Fruit fly (Drosophila melanogaster) whole organism, prepupa: Measurements from ENCODE around the gene CG15891.

Experiments
- Blimp-1 ChIP-seq: fragments of 200-800 bp; sonication (Bioruptor generic); optimal IDR thresholded peaks from 3 replicates; lab custom pipeline; 2017; ENCODE audit warnings: missing biosample characterization, missing genetic modification characterization, mild to moderate bottlenecking, moderate library complexity, missing genetic modification reagents
- CG10631 ChIP-seq: fragments of 200-800 bp; sonication (Bioruptor generic); optimal IDR thresholded peaks from 2 replicates; lab custom pipeline; 2016; ENCODE audit warnings: missing biosample characterization, missing genetic modification characterization
- CG11294 ChIP-seq: fragments of 200-800 bp; sonication (Bioruptor generic); IDR thresholded peaks from 2 replicates; pipeline ENCODE4 v1.3.6; 2022; ENCODE audit warnings: missing biosample characterization, missing genetic modification characterization
- CG11762 ChIP-seq: fragments of 200-800 bp; sonication (Bioruptor generic); optimal IDR thresholded peaks from 3 replicates; lab custom pipeline; 2016; ENCODE audit warnings: missing biosample characterization, missing genetic modification characterization; ENCODE audit not compliant: insufficient read depth
- CG11902 ChIP-seq: fragments of 200-800 bp; sonication (Bioruptor generic); optimal IDR thresholded peaks from 3 replicates; lab custom pipeline; 2016; ENCODE audit warnings: missing biosample characterization, missing genetic modification characterization
- CG15336 ChIP-seq: fragments of 200-800 bp; sonication (Bioruptor generic); IDR thresholded peaks from 2 replicates; pipeline ENCODE4 v1.3.6; 2022; ENCODE audit warnings: missing biosample characterization, missing genetic modification characterization
- CG16779 ChIP-seq: fragments of 200-800 bp; sonication (Bioruptor generic); optimal IDR thresholded peaks from 3 replicates; lab custom pipeline; 2017; ENCODE audit warnings: missing biosample characterization, mild to moderate bottlenecking, missing genetic modification characterization
- CG3032 ChIP-seq: fragments of 200-800 bp; optimal IDR thresholded peaks from 2 replicates; lab custom pipeline; 2019; ENCODE audit warnings: missing biosample characterization, mild to moderate bottlenecking, missing genetic modification characterization, moderate library complexity
- CG31627 ChIP-seq: fragments of 200-800 bp; sonication (Bioruptor generic); optimal IDR thresholded peaks from 3 replicates; lab custom pipeline; 2016; ENCODE audit warnings: missing biosample characterization, missing genetic modification characterization
- CG32006 ChIP-seq: fragments of 200-800 bp; sonication (Bioruptor generic); optimal IDR thresholded peaks from 3 replicates; lab custom pipeline; 2017; ENCODE audit warnings: missing biosample characterization, mild to moderate bottlenecking, missing genetic modification characterization
- CG34406 ChIP-seq: fragments of 200-800 bp; sonication (Bioruptor generic); optimal IDR thresholded peaks from 3 replicates; lab custom pipeline; 2016; ENCODE audit warnings: missing biosample characterization, missing genetic modification characterization
- CG3919 ChIP-seq: fragments of 200-800 bp; sonication (Bioruptor generic); optimal IDR thresholded peaks from 3 replicates; lab custom pipeline; 2016; ENCODE audit warnings: missing biosample characterization, missing genetic modification characterization
- CG4318 ChIP-seq: fragments of 200-800 bp; sonication (Bioruptor generic); optimal IDR thresholded peaks from 3 replicates; lab custom pipeline; 2017; ENCODE audit warnings: missing biosample characterization, mild to moderate bottlenecking, missing genetic modification characterization
- CG6163 ChIP-seq: fragments of 200-800 bp; sonication (Bioruptor generic); IDR thresholded peaks from 3 replicates; pipeline ENCODE4 v1.3.6; 2022; ENCODE audit warnings: missing biosample characterization, missing genetic modification characterization
- CG6276 ChIP-seq: fragments of 200-800 bp; sonication (Bioruptor generic); optimal IDR thresholded peaks from 2 replicates; lab custom pipeline; 2017; ENCODE audit warnings: missing biosample characterization, mild to moderate bottlenecking, missing genetic modification characterization
- CG6792 ChIP-seq: fragments of 200-800 bp; sonication (Bioruptor generic); optimal IDR thresholded peaks from 3 replicates; lab custom pipeline; 2016; ENCODE audit warnings: missing biosample characterization, missing genetic modification characterization
- CG6808 ChIP-seq: fragments of 200-800 bp; sonication (Bioruptor generic); optimal IDR thresholded peaks from 3 replicates; lab custom pipeline; 2017; ENCODE audit warnings: missing biosample characterization, missing genetic modification characterization, mild to moderate bottlenecking, moderate library complexity, missing genetic modification reagents
- CG7368 ChIP-seq: fragments of 200-800 bp; sonication (Bioruptor generic); optimal IDR thresholded peaks from 3 replicates; lab custom pipeline; 2016; ENCODE audit warnings: missing biosample characterization, missing genetic modification characterization
- CG8119 ChIP-seq: fragments of 200-800 bp; sonication (Bioruptor generic); IDR thresholded peaks from 3 replicates; pipeline ENCODE4 v1.3.6; 2022; ENCODE audit warnings: missing biosample characterization, missing genetic modification characterization
- CG8319 ChIP-seq: fragments of 200-800 bp; sonication (Bioruptor generic); optimal IDR thresholded peaks from 3 replicates; lab custom pipeline; 2016; ENCODE audit warnings: missing biosample characterization, missing genetic modification characterization
- CG8632 ChIP-seq: fragments of 200-800 bp; sonication (Bioruptor generic); optimal IDR thresholded peaks from 3 replicates; lab custom pipeline; 2016; ENCODE audit warnings: missing biosample characterization, missing genetic modification characterization
- CG9139 ChIP-seq: fragments of 200-800 bp; sonication (Bioruptor generic); optimal IDR thresholded peaks from 3 replicates; lab custom pipeline; 2017; ENCODE audit warnings: missing biosample characterization, mild to moderate bottlenecking, missing genetic modification characterization
- Eip75B ChIP-seq: fragments of 200-800 bp; sonication (Bioruptor generic); optimal IDR thresholded peaks from 3 replicates; lab custom pipeline; 2016; ENCODE audit warnings: missing biosample characterization, missing genetic modification characterization
- Ets21C ChIP-seq: fragments of 200-800 bp; sonication (Bioruptor generic); optimal IDR thresholded peaks from 3 replicates; lab custom pipeline; 2016; ENCODE audit warnings: missing biosample characterization, missing genetic modification characterization
- Ets96B ChIP-seq: fragments of 200-800 bp; optimal IDR thresholded peaks from 2 replicates; lab custom pipeline; 2019; ENCODE audit warnings: missing biosample characterization, mild to moderate bottlenecking, missing genetic modification characterization, moderate library complexity
- Gug ChIP-seq: fragments of 200-800 bp; sonication (Bioruptor generic); IDR thresholded peaks from 2 replicates; pipeline ENCODE4 v1.3.6; 2022; ENCODE audit warnings: missing biosample characterization, missing genetic modification characterization
- Hr38 ChIP-seq: sonication (Bioruptor generic); optimal IDR thresholded peaks from 2 replicates; lab custom pipeline; 2016; ENCODE audit warnings: missing biosample characterization, missing genetic modification characterization
- Hr39 ChIP-seq: fragments of 200-800 bp; sonication (Bioruptor generic); optimal IDR thresholded peaks from 2 replicates; lab custom pipeline; 2016; ENCODE audit warnings: missing biosample characterization, missing genetic modification characterization
- Hr4 ChIP-seq: fragments of 200-800 bp; sonication (Bioruptor generic); optimal IDR thresholded peaks from 3 replicates; lab custom pipeline; 2016; ENCODE audit warnings: missing biosample characterization, missing genetic modification characterization
- Met ChIP-seq: fragments of 200-800 bp; sonication (Bioruptor generic); optimal IDR thresholded peaks from 3 replicates; lab custom pipeline; 2016; ENCODE audit warnings: missing biosample characterization, missing genetic modification characterization
- OdsH ChIP-seq: fragments of 200-800 bp; sonication (Bioruptor generic); optimal IDR thresholded peaks from 3 replicates; lab custom pipeline; 2016; ENCODE audit warnings: missing biosample characterization, missing genetic modification characterization
- Smox ChIP-seq: fragments of 200-800 bp; sonication (Bioruptor generic); optimal IDR thresholded peaks from 3 replicates; lab custom pipeline; 2016; ENCODE audit warnings: missing biosample characterization, missing genetic modification characterization
- Sox102F ChIP-seq: fragments of 200-800 bp; sonication (Bioruptor generic); optimal IDR thresholded peaks from 2 replicates; lab custom pipeline; 2016; ENCODE audit warnings: missing biosample characterization, mild to moderate bottlenecking, missing genetic modification characterization
- achi ChIP-seq: fragments of 200-800 bp; sonication (Bioruptor generic); optimal IDR thresholded peaks from 3 replicates; lab custom pipeline; 2016; ENCODE audit warnings: missing biosample characterization, missing genetic modification characterization
- acj6 ChIP-seq: fragments of 200-800 bp; sonication (Bioruptor generic); optimal IDR thresholded peaks from 3 replicates; lab custom pipeline; 2016; ENCODE audit warnings: missing biosample characterization, missing genetic modification characterization
- cyc ChIP-seq: fragments of 200-800 bp; sonication (Bioruptor generic); optimal IDR thresholded peaks from 3 replicates; lab custom pipeline; 2016; ENCODE audit warnings: missing biosample characterization, missing genetic modification characterization
- dac ChIP-seq: fragments of 200-800 bp; sonication (Bioruptor generic); optimal IDR thresholded peaks from 2 replicates; lab custom pipeline; 2017; ENCODE audit warnings: missing biosample characterization, mild to moderate bottlenecking, missing genetic modification characterization
- dsx ChIP-seq: fragments of 200-800 bp; optimal IDR thresholded peaks from 3 replicates; lab custom pipeline; 2019; ENCODE audit warnings: missing biosample characterization, mild to moderate bottlenecking, missing genetic modification characterization, moderate library complexity; ENCODE audit not compliant: poor library complexity, severe bottlenecking
- eg ChIP-seq: fragments of 200-800 bp; sonication (Bioruptor generic); IDR thresholded peaks from 3 replicates; pipeline ENCODE4 v1.3.6; 2022; ENCODE audit warnings: missing biosample characterization, missing genetic modification characterization
- esn ChIP-seq: fragments of 200-800 bp; sonication (Bioruptor generic); optimal IDR thresholded peaks from 2 replicates; lab custom pipeline; 2016; ENCODE audit warnings: missing biosample characterization, mild to moderate bottlenecking, missing genetic modification characterization, moderate library complexity
- fd59A ChIP-seq: fragments of 200-800 bp; sonication (Bioruptor generic); optimal IDR thresholded peaks from 2 replicates; lab custom pipeline; 2017; ENCODE audit warnings: missing biosample characterization, mild to moderate bottlenecking, missing genetic modification characterization, missing genetic modification reagents
- fkh ChIP-seq: fragments of 200-800 bp; sonication (Bioruptor generic); optimal IDR thresholded peaks from 3 replicates; lab custom pipeline; 2017; ENCODE audit warnings: missing biosample characterization, mild to moderate bottlenecking, missing genetic modification characterization, moderate library complexity
- lz ChIP-seq: fragments of 200-800 bp; sonication (Bioruptor generic); optimal IDR thresholded peaks from 3 replicates; lab custom pipeline; 2016; ENCODE audit warnings: missing biosample characterization, missing genetic modification characterization
- net ChIP-seq: fragments of 200-800 bp; sonication (Bioruptor generic); optimal IDR thresholded peaks from 3 replicates; lab custom pipeline; 2016; ENCODE audit warnings: missing biosample characterization, missing genetic modification characterization
- pdm3 ChIP-seq: fragments of 200-800 bp; sonication (Bioruptor generic); optimal IDR thresholded peaks from 3 replicates; lab custom pipeline; 2016; ENCODE audit warnings: missing biosample characterization, missing genetic modification characterization
- salr ChIP-seq, 2 experiments: fragments of 200-800 bp; sonication (Bioruptor generic); optimal IDR thresholded peaks; 3 replicates each; lab custom pipeline; 2016 to 2018; ENCODE audit warnings: missing biosample characterization in 2 of 2, missing genetic modification characterization in 2 of 2, mild to moderate bottlenecking in 1 of 2
- ss ChIP-seq, 2 experiments: fragments of 200-800 bp; sonication (Bioruptor generic); optimal IDR thresholded peaks; 2 replicates in 1 of 2; 3 replicates in 1 of 2; lab custom pipeline; 2017 to 2018; ENCODE audit warnings: mild to moderate bottlenecking in 2 of 2, missing biosample characterization in 2 of 2, missing genetic modification characterization in 2 of 2, moderate library complexity in 1 of 2
- svp ChIP-seq: fragments of 200-800 bp; sonication (Bioruptor generic); peaks from one replicate; lab custom pipeline; 2016; ENCODE audit warnings: missing biosample characterization, missing genetic modification characterization
- vri ChIP-seq: fragments of 200-800 bp; sonication (Bioruptor generic); optimal IDR thresholded peaks from 3 replicates; lab custom pipeline; 2016; ENCODE audit warnings: missing biosample characterization, mild to moderate bottlenecking, missing genetic modification characterization

Gene CG15891

DNA sequence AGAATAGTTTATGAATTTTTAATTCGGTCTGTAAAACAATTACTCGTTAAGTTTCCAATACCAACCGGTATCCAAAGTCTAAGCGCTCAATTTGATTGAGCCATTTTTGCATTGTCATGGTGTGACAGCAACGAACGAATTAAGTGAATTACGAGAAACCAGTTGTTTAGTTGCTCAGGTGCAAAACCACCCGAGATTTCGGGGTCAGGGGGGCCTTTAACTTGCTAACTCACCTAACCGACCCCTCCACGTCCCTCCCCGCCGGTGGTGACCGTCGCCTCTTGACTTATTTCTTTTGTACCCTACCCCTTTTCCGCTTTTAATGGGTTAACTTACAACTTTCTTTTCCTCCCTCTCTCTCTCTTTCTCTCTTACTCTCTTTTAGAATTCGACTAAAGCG lies 46.5 kb upstream of the CG15891 start:
- TF ChIP-seq Ets96B (tag; lab: Kevin White, UChicago) (no peak), eg (GFP tag; lab: Robert Waterston, UW) (no peak), Blimp-1 (peak; percentile 21), CG32006 (GFP tag; lab: Kevin White, UChicago) (no peak)
- TF ChIP-seq, all 60 proteins: peak for 1

DNA sequence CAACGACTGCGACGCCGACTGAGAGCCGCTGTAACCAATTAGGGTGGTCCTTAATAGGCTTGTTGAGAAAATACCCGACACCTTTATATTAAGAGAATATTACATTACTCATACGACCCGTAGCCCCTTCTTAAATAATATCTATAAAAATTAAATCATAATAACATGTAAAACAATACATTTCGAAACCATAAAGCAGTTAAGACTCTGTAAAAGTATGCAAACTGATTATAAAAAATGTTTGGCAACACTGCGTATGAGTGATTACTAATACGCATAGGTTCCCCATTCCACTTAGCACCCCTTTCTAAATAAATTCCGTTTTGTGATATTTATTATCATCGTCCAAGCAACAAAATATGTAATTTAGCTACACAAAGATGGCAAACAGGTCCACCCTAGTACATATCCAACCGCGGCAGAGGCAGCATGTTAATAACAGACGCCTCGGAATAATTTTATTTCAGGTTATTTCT lies 45.5 kb upstream of the CG15891 start:
- TF ChIP-seq CG11294 (GFP tag; lab: Robert Waterston, UW), result peak; percentile 60
- TF ChIP-seq Hr4 (GFP tag; lab: Kevin White, UChicago), result peak; percentile 73
- TF ChIP-seq Eip75B (GFP tag; lab: Kevin White, UChicago), result peak; percentile 78
- TF ChIP-seq eg (GFP tag; lab: Robert Waterston, UW), result peak; percentile 65; the same call in 2 of the 3 replicates
- TF ChIP-seq CG6792 (GFP tag; lab: Kevin White, UChicago), result peak; percentile 81
- peak; percentile 82 for TF ChIP-seq fd59A (GFP tag; lab: Kevin White, UChicago)
- TF ChIP-seq net (GFP tag; lab: Kevin White, UChicago), result peak; percentile 81
- TF ChIP-seq CG7368 (GFP tag; lab: Kevin White, UChicago), result peak; percentile 73
- peak; percentile 85 for TF ChIP-seq CG3919 (GFP tag; lab: Kevin White, UChicago)
- TF ChIP-seq CG4318, result peak; percentile 90
- peak; percentile 51 for TF ChIP-seq vri (GFP tag; lab: Kevin White, UChicago)
- TF ChIP-seq achi (GFP tag; lab: Kevin White, UChicago), result peak; percentile 89
- TF ChIP-seq Ets21C (GFP tag; lab: Kevin White, UChicago), result peak; percentile 64
- no peak for TF ChIP-seq Hr38 (GFP tag; lab: Kevin White, UChicago)
- TF ChIP-seq Smox (GFP tag; lab: Kevin White, UChicago), result peak; percentile 84
- TF ChIP-seq CG31627 (GFP tag; lab: Kevin White, UChicago), result peak; percentile 75
- TF ChIP-seq CG11762 (GFP tag; lab: Kevin White, UChicago), result peak; percentile 74
- peak; percentile 82 for TF ChIP-seq Ets96B (tag; lab: Kevin White, UChicago)
- peak; percentile 93 for TF ChIP-seq CG6276
- peak; percentile 83 for TF ChIP-seq CG10631 (GFP tag; lab: Kevin White, UChicago)
- peak; percentile 50 for TF ChIP-seq fkh
- TF ChIP-seq Blimp-1, result peak; percentile 56
- peak; percentile 86 for TF ChIP-seq CG15336 (GFP tag; lab: Robert Waterston, UW)
- TF ChIP-seq pdm3 (GFP tag; lab: Kevin White, UChicago), result peak; percentile 88
- TF ChIP-seq Gug (GFP tag; lab: Robert Waterston, UW), result peak; percentile 62
- TF ChIP-seq CG6163 (GFP tag; lab: Robert Waterston, UW), result peak; percentile 59
- peak; percentile 89 for TF ChIP-seq Met (GFP tag; lab: Kevin White, UChicago)
- peak; percentile 79 for TF ChIP-seq dsx (GFP tag; lab: Kevin White, UChicago)
- peak; percentile 68 for TF ChIP-seq CG8319 (GFP tag; lab: Kevin White, UChicago)
- peak; percentile 90 for TF ChIP-seq CG34406 (GFP tag; lab: Kevin White, UChicago)
- peak; percentile 85 for TF ChIP-seq acj6 (GFP tag; lab: Kevin White, UChicago)
- peak; percentile 85 for TF ChIP-seq Sox102F (GFP tag; lab: Kevin White, UChicago)
- peak; percentile 87 for TF ChIP-seq CG8632 (GFP tag; lab: Kevin White, UChicago)
- TF ChIP-seq esn, result peak; percentile 91
- TF ChIP-seq CG3032 (tag; lab: Kevin White, UChicago), result peak; percentile 84
- TF ChIP-seq cyc (GFP tag; lab: Kevin White, UChicago), result peak; percentile 76
- TF ChIP-seq svp (GFP tag; lab: Kevin White, UChicago), result peak; percentile 92
- peak; percentile 66 for TF ChIP-seq CG11902 (GFP tag; lab: Kevin White, UChicago)
- TF ChIP-seq dac (GFP tag; lab: Kevin White, UChicago), result peak; percentile 89
- TF ChIP-seq Hr39 (GFP tag; lab: Kevin White, UChicago), result peak; percentile 73
- TF ChIP-seq ss (GFP tag; optimal IDR thresholded peaks at IDR 0.05; lab: Kevin White, UChicago), result peak; percentile 81 to 90
- TF ChIP-seq OdsH, result peak; percentile 87
- TF ChIP-seq CG16779 (tag; lab: Kevin White, UChicago), result peak; percentile 87
- peak; percentile 88 for TF ChIP-seq lz (GFP tag; lab: Kevin White, UChicago)
- peak; percentile 93 for TF ChIP-seq CG6808
- peak; percentile 95 for TF ChIP-seq CG32006 (GFP tag; lab: Kevin White, UChicago)
- TF ChIP-seq CG8119 (GFP tag; lab: Robert Waterston, UW), result peak; percentile 87
- peak; percentile 66 for TF ChIP-seq CG9139 (GFP tag; lab: Kevin White, UChicago)
- peak; percentile 66 to 86 for TF ChIP-seq salr (GFP tag; optimal IDR thresholded peaks at IDR 0.05; lab: Kevin White, UChicago)
